Fruit fly (Drosophila melanogaster): ENCODE data around the gene Src64B.

The Src64B gene

DNA sequence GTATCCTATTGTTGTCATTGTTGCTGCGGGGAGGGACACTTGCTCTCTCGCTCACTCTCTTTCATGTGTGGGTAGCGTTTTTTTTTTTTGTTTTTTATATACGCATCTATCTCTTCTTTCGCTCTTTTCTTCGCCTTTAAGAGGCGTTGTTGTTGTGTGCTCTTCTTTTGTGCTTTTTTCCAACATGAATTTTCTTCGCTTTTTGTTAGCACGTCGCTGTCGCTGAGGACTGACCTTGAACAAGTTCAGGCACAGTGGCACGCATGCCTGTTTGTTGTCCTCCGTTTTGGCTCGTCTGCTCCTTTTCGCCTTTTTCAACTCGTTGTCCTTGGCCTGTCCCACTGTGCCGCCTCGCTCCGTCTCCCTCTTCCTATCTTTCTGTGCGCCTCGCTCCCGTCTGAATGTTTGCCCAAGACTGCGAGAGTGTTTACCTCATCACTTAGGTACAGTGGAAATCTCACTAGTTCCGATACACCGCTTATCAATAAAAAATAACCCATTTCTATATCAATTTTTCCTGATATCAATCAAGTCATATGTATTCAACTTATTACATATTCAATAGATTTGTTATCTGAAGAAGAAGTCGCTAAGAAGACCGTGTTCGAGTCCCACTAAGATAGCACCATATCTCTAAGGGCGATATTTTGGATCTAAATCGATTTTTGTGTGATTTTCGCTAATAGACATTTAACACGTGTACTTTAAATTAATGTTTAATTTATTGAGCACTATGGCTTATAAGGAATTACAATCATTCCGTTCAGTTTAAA lies 82.8 kb downstream of the Src64B start (continued):
- TF ChIP-seq Smox (GFP tag; optimal IDR thresholded peaks at IDR 0.05) (peak; percentile 58), spab (GFP tag; optimal IDR thresholded peaks at IDR 0.05) (peak; percentile 98), CG1621 (tag; optimal IDR thresholded peaks at IDR 0.05) (peak; percentile 95), fkh (GFP tag; optimal IDR thresholded peaks at IDR 0.05) (no peak), salr (GFP tag; optimal IDR thresholded peaks at IDR 0.05) (peak; percentile 81 to 88), dsx (GFP tag; optimal IDR thresholded peaks at IDR 0.05; ENCODE audit: poor library complexity, severe bottlenecking) (peak; percentile 95), vri (GFP tag; optimal IDR thresholded peaks at IDR 0.05) (peak; percentile 70), Lpt (GFP tag; optimal IDR thresholded peaks at IDR 0.05) (peak; percentile 84), CG7368 (GFP tag; optimal IDR thresholded peaks at IDR 0.05) (peak; percentile 91), CG3032 (tag; optimal IDR thresholded peaks at IDR 0.05) (peak; percentile 95), CG6163 (GFP tag; IDR thresholded peaks at IDR 0.05) (peak; percentile 95), Met (GFP tag; optimal IDR thresholded peaks at IDR 0.05) (peak; percentile 67), CG11902 (GFP tag; optimal IDR thresholded peaks at IDR 0.05) (peak; percentile 62), pdm3 (GFP tag; optimal IDR thresholded peaks at IDR 0.05) (peak; percentile 74), Gug (GFP tag; IDR thresholded peaks at IDR 0.05) (peak; percentile 49; the same call in 1 of the 2 replicates), CG8119 (GFP tag; IDR thresholded peaks at IDR 0.05) (peak; percentile 84)

DNA sequence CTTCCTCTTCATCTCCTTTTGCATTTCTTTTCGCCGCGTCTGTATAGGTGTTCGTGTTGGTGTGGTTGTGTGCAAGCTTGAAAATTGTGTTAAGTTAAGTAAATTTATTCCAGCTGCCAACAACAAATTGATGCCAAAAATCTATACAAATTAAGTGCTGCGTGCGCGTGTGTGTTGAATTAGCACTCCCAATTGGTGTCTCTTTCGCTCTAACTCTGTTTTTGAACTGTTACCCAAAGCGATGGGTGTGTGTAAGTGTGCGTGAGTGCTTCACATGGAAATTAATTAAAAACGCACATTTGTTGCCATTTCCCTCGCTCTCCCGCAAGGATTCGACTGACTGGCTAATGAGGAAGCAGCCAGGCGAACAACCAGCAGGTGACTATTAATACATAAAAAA lies 83.5 kb downstream of the Src64B start:
- TF ChIP-seq CG10669 (GFP tag; optimal IDR thresholded peaks at IDR 0.05): no peak
- TF ChIP-seq CG8319 (GFP tag; optimal IDR thresholded peaks at IDR 0.05): no peak
- no peak for TF ChIP-seq CG8119 (GFP tag; IDR thresholded peaks at IDR 0.05)
- TF ChIP-seq achi (GFP tag; optimal IDR thresholded peaks at IDR 0.05): no peak
- no peak for TF ChIP-seq topi (GFP tag; optimal IDR thresholded peaks at IDR 0.05)
- TF ChIP-seq salr (GFP tag; optimal IDR thresholded peaks at IDR 0.05): no peak
- TF ChIP-seq Lpt (GFP tag; optimal IDR thresholded peaks at IDR 0.05): no peak
- TF ChIP-seq svp (GFP tag): no peak
- no peak for TF ChIP-seq Eip75B (GFP tag; optimal IDR thresholded peaks at IDR 0.05)
- no peak for TF ChIP-seq CG34406 (GFP tag; optimal IDR thresholded peaks at IDR 0.05)
- TF ChIP-seq CG6854 (GFP tag; optimal IDR thresholded peaks at IDR 0.05): no peak
- no peak for TF ChIP-seq ss (GFP tag; optimal IDR thresholded peaks at IDR 0.05)
- no peak for TF ChIP-seq pdm3 (GFP tag; optimal IDR thresholded peaks at IDR 0.05)
- TF ChIP-seq Hr38 (GFP tag; optimal IDR thresholded peaks at IDR 0.05): no peak
- no peak for TF ChIP-seq spab (GFP tag; optimal IDR thresholded peaks at IDR 0.05)
- no peak for TF ChIP-seq fd85E (GFP tag; optimal IDR thresholded peaks at IDR 0.05)
- TF ChIP-seq Hr4 (GFP tag; optimal IDR thresholded peaks at IDR 0.05): no peak

All from whole organism, prepupa.